Worm (Caenorhabditis elegans) whole organism, early embryonic: Measurements from ENCODE around the gene vwa-8.

Experiments used
- aly-1 ChIP-seq: sonication (generic microtip); optimal IDR thresholded peaks from 2 replicates; lab custom pipeline; 2016; ENCODE audit warnings: missing genetic modification characterization, missing compliant biosample characterization
- ama-1 ChIP-seq: fragments of 150-350 bp; optimal IDR thresholded peaks from 2 replicates; lab custom pipeline; 2014
- ceh-13 ChIP-seq: fragments of 200-800 bp; sonication (Bioruptor generic); optimal IDR thresholded peaks from 2 replicates; lab custom pipeline; 2018; ENCODE audit warnings: mild to moderate bottlenecking, missing genetic modification characterization, missing compliant biosample characterization
- flt-1 ChIP-seq: fragments of 200-800 bp; sonication (Bioruptor generic); IDR thresholded peaks from 2 replicates; pipeline ENCODE4 v1.3.6; 2022; ENCODE audit warnings: missing genetic modification characterization, missing compliant biosample characterization
- hmbx-1 ChIP-seq: sonication (generic microtip); optimal IDR thresholded peaks from 2 replicates; lab custom pipeline; 2016; ENCODE audit warnings: mild to moderate bottlenecking, missing genetic modification characterization, missing compliant biosample characterization
- pes-1 ChIP-seq: fragments of 200-800 bp; sonication (Bioruptor generic); IDR thresholded peaks from 2 replicates; pipeline ENCODE4 v1.3.6; 2022; ENCODE audit warnings: missing genetic modification reagents, missing genetic modification characterization, missing compliant biosample characterization
- scrt-1 ChIP-seq: fragments of 200-800 bp; sonication (Bioruptor generic); IDR thresholded peaks from 2 replicates; pipeline ENCODE4 v1.3.6; 2022; ENCODE audit warnings: missing genetic modification characterization, missing compliant biosample characterization
- sea-1 ChIP-seq: fragments of 200-800 bp; sonication (Bioruptor generic); conservative IDR thresholded peaks from 2 replicates; pipeline ENCODE4 v1.3.6; 2022; ENCODE audit warnings: missing genetic modification characterization, missing compliant biosample characterization
- tra-4 ChIP-seq: sonication (generic microtip); optimal IDR thresholded peaks from 2 replicates; lab custom pipeline; 2017; ENCODE audit warnings: missing genetic modification characterization, missing compliant biosample characterization

ce11 chrX:13021446-13021845 is 30.2 kb downstream of the vwa-8 start:
- TF ChIP-seq ama-1 (lab: Kevin White, UChicago) (no peak), flt-1 (GFP tag; lab: Robert Waterston, UW) (no peak), ceh-13 (GFP tag; lab: Kevin White, UChicago) (no peak), hmbx-1 (tag; lab: Kevin White, UChicago) (no peak), scrt-1 (GFP tag; lab: Robert Waterston, UW) (no peak), sea-1 (GFP tag; lab: Robert Waterston, UW) (no peak), pes-1 (GFP tag; lab: Robert Waterston, UW) (no peak), tra-4 (tag; lab: Kevin White, UChicago) (no peak), aly-1 (tag; lab: Kevin White, UChicago) (no peak)
